Worm (Caenorhabditis elegans): ENCODE data around the gene F21A3.3.

ce11 chrV:15479107-15479506 is 38.4 kb upstream of the F21A3.3 start:
- TF ChIP-seq skn-1 (tag; optimal IDR thresholded peaks at IDR 0.05) (no peak), ceh-82 (tag; optimal IDR thresholded peaks at IDR 0.05) (no peak), R02D3.7 (tag; optimal IDR thresholded peaks at IDR 0.05) (no peak), unc-55 (GFP tag; optimal IDR thresholded peaks at IDR 0.05) (no peak), zag-1 (tag; optimal IDR thresholded peaks at IDR 0.05) (no peak), lin-13 (GFP tag; optimal IDR thresholded peaks at IDR 0.05) (no peak), mbf-1 (tag; optimal IDR thresholded peaks at IDR 0.05) (no peak), nhr-10 (tag; optimal IDR thresholded peaks at IDR 0.05) (no peak), ama-1 (optimal IDR thresholded peaks at IDR 0.05) (no peak)

Data from whole organism, L2 larva.